Worm (Caenorhabditis elegans) whole organism, L2 larva: Measurements from ENCODE around the gene tbc-7.

Experiments
- F13H6.1 ChIP-seq: sonication (generic microtip); optimal IDR thresholded peaks from 2 replicates; lab custom pipeline; 2016; ENCODE audit warnings: missing genetic modification characterization, missing compliant biosample characterization
- R02D3.7 ChIP-seq: fragments of 150-350 bp; optimal IDR thresholded peaks from 2 replicates; lab custom pipeline; 2014; ENCODE audit warnings: missing biosample characterization, missing genetic modification characterization
- egl-27 ChIP-seq: sonication (generic microtip); optimal IDR thresholded peaks from 3 replicates; lab custom pipeline; 2017; ENCODE audit warnings: missing biosample characterization, missing genetic modification reagents, missing genetic modification characterization
- elt-1 ChIP-seq: fragments of 150-350 bp; optimal IDR thresholded peaks from 2 replicates; lab custom pipeline; 2014; ENCODE audit warnings: missing biosample characterization, missing genetic modification characterization
- gmeb-1 ChIP-seq: fragments of 150-350 bp; optimal IDR thresholded peaks from 2 replicates; lab custom pipeline; 2014; ENCODE audit warnings: missing biosample characterization, missing genetic modification characterization
- mdl-1 ChIP-seq, 2 experiments: fragments of 150-350 bp in 1 of 2; sonication (generic microtip) in 1 of 2; optimal IDR thresholded peaks; 2 replicates each; lab custom pipeline; 2017; ENCODE audit warnings: missing biosample characterization in 2 of 2, missing genetic modification characterization in 2 of 2
- nhr-12 ChIP-seq: fragments of 150-350 bp; optimal IDR thresholded peaks from 2 replicates; lab custom pipeline; 2014; ENCODE audit warnings: missing biosample characterization, missing genetic modification characterization
- nhr-25 ChIP-seq: fragments of 150-350 bp; sonication (generic microtip); optimal IDR thresholded peaks from 3 replicates; lab custom pipeline; 2014; ENCODE audit warnings: missing biosample characterization, missing genetic modification characterization
- skn-1 ChIP-seq: sonication (generic microtip); optimal IDR thresholded peaks from 2 replicates; lab custom pipeline; 2017; ENCODE audit warnings: missing biosample characterization, missing genetic modification characterization
- sma-9 ChIP-seq, 2 experiments: fragments of 150-350 bp in 1 of 2; sonication (generic microtip) in 1 of 2; optimal IDR thresholded peaks; 2 replicates each; lab custom pipeline; 2014 to 2016; ENCODE audit warnings: missing genetic modification characterization in 2 of 2, mild to moderate bottlenecking in 1 of 2, missing biosample characterization in 1 of 2, missing compliant biosample characterization in 1 of 2, missing genetic modification reagents in 1 of 2, moderate library complexity in 1 of 2
- unc-62 ChIP-seq: fragments of 150-350 bp; optimal IDR thresholded peaks from 2 replicates; lab custom pipeline; 2014; ENCODE audit warnings: missing biosample characterization, missing genetic modification reagents, missing genetic modification characterization

DNA sequence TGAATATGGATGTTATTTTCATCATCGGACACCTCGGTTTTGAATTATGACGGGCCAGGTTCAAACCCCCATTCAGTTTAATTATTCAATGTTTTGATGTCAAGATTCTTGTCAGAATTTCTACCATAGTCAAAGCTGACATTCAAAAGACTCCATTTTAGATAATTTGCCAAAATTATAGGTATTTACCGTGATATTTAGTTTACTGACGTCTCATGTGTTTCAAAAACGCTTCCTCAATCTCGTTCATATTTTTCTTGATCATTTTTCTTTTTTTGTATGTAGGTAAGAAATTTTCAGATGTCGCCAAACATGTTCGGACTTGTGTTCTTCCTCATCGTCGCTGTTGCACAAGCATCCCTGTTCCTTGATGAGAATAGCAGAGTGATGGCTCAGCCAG is 28.7 kb downstream of the tbc-7 start, which contains the start of gene EGAP5.1:
- TF ChIP-seq elt-1 (tag; lab: Kevin White, UChicago) (no peak), unc-62 (GFP tag; lab: Kevin White, UChicago) (no peak), gmeb-1 (no peak), mdl-1 (tag; optimal IDR thresholded peaks at IDR 0.05; lab: Kevin White, UChicago) (no peak), egl-27 (tag; lab: Kevin White, UChicago) (no peak), nhr-12 (tag; lab: Kevin White, UChicago) (no peak), sma-9 (GFP tag; optimal IDR thresholded peaks at IDR 0.05; lab: Kevin White, UChicago) (no peak), sma-9 (tag; optimal IDR thresholded peaks at IDR 0.05; lab: Kevin White, UChicago) (no peak), skn-1 (tag; lab: Kevin White, UChicago) (no peak), R02D3.7 (no peak), nhr-25 (no peak), F13H6.1 (tag; lab: Kevin White, UChicago) (no peak)
